Fruit fly (Drosophila melanogaster) whole organism, embryonic: Measurements from ENCODE around the gene mthl14.

Experiments
- Atf3 ChIP-seq: fragments of 200-800 bp; sonication (Bioruptor generic); optimal IDR thresholded peaks from 3 replicates; lab custom pipeline; 2016; ENCODE audit warnings: missing biosample characterization, missing genetic modification characterization
- BEAF-32 ChIP-seq: fragments of 200-800 bp; sonication (Bioruptor generic); optimal IDR thresholded peaks from 3 replicates; lab custom pipeline; 2017; ENCODE audit warnings: missing biosample characterization, missing genetic modification characterization, mild to moderate bottlenecking, moderate library complexity, missing genetic modification reagents
- CG10209 ChIP-seq: fragments of 200-800 bp; sonication (Bioruptor generic); optimal IDR thresholded peaks from 3 replicates; lab custom pipeline; 2017; ENCODE audit warnings: missing biosample characterization, mild to moderate bottlenecking, missing genetic modification characterization, missing genetic modification reagents
- CG11085 ChIP-seq: fragments of 200-800 bp; sonication (Bioruptor generic); IDR thresholded peaks from 2 replicates; pipeline ENCODE4 v1.3.6; 2022; ENCODE audit warnings: missing biosample characterization, missing genetic modification characterization
- CG15514 ChIP-seq: fragments of 200-800 bp; sonication (Bioruptor generic); optimal IDR thresholded peaks from 3 replicates; lab custom pipeline; 2017; ENCODE audit warnings: missing biosample characterization, missing genetic modification characterization, mild to moderate bottlenecking, moderate library complexity, missing genetic modification reagents
- CG17328 ChIP-seq: fragments of 200-800 bp; sonication (Bioruptor generic); IDR thresholded peaks from 2 replicates; pipeline ENCODE4 v1.3.6; 2022; ENCODE audit warnings: missing biosample characterization, missing genetic modification characterization
- CG17359 ChIP-seq: fragments of 200-800 bp; sonication (Bioruptor generic); optimal IDR thresholded peaks from 3 replicates; lab custom pipeline; 2018; ENCODE audit warnings: missing biosample characterization, mild to moderate bottlenecking, missing genetic modification characterization, moderate library complexity
- CG17912 ChIP-seq: fragments of 200-800 bp; sonication (Bioruptor generic); optimal IDR thresholded peaks from 2 replicates; lab custom pipeline; 2018; ENCODE audit warnings: missing biosample characterization, mild to moderate bottlenecking, missing genetic modification characterization
- CG1832 ChIP-seq: fragments of 200-800 bp; sonication (Bioruptor generic); optimal IDR thresholded peaks from 2 replicates; lab custom pipeline; 2017; ENCODE audit warnings: missing biosample characterization, mild to moderate bottlenecking, missing genetic modification characterization, inconsistent platforms
- CG2199 ChIP-seq: fragments of 200-800 bp; sonication (Bioruptor generic); IDR thresholded peaks from 3 replicates; pipeline ENCODE4 v1.3.6; 2022; ENCODE audit warnings: missing biosample characterization, missing genetic modification characterization
- CG4328 ChIP-seq: fragments of 200-800 bp; sonication (Bioruptor generic); optimal IDR thresholded peaks from 3 replicates; lab custom pipeline; 2017; ENCODE audit warnings: missing biosample characterization, missing genetic modification reagents, missing genetic modification characterization
- CG4617 ChIP-seq: fragments of 200-800 bp; sonication (Bioruptor generic); optimal IDR thresholded peaks from 3 replicates; lab custom pipeline; 2016; ENCODE audit warnings: missing biosample characterization, missing genetic modification characterization, borderline replicate concordance
- CG9609 ChIP-seq: fragments of 200-800 bp; sonication (Bioruptor generic); optimal IDR thresholded peaks from 3 replicates; lab custom pipeline; 2016; ENCODE audit warnings: missing biosample characterization, missing genetic modification characterization
- Dfd ChIP-seq, 2 experiments: fragments of >200 bp; optimal IDR thresholded peaks; 2 replicates each; lab custom pipeline; 2017; ENCODE audit warnings: missing biosample characterization in 2 of 2, missing genetic modification characterization in 2 of 2
- Dip3 ChIP-seq: fragments of 200-800 bp; sonication (Bioruptor generic); optimal IDR thresholded peaks from 3 replicates; lab custom pipeline; 2016; ENCODE audit warnings: missing biosample characterization, missing genetic modification characterization
- E2f1 ChIP-seq: fragments of 200-800 bp; sonication (Bioruptor generic); IDR thresholded peaks from 2 replicates; pipeline ENCODE4 v1.3.6; 2022; ENCODE audit warnings: missing biosample characterization, missing genetic modification characterization
- Ets97D ChIP-seq: fragments of 200-800 bp; sonication (Bioruptor generic); optimal IDR thresholded peaks from 3 replicates; lab custom pipeline; 2016; ENCODE audit warnings: missing biosample characterization, missing genetic modification characterization
- HLH54F ChIP-seq: fragments of 200-800 bp; sonication (Bioruptor generic); optimal IDR thresholded peaks from 3 replicates; lab custom pipeline; 2016; ENCODE audit warnings: missing biosample characterization, missing genetic modification characterization
- Meics ChIP-seq: fragments of 200-800 bp; sonication (Bioruptor generic); optimal IDR thresholded peaks from 2 replicates; lab custom pipeline; 2017; ENCODE audit warnings: missing biosample characterization, mild to moderate bottlenecking, missing genetic modification characterization
- Sin3A ChIP-seq: fragments of >200 bp; optimal IDR thresholded peaks from 2 replicates; lab custom pipeline; 2018
- Sry-β ChIP-seq: fragments of 200-800 bp; sonication (Bioruptor generic); optimal IDR thresholded peaks from 2 replicates; lab custom pipeline; 2018; ENCODE audit warnings: missing biosample characterization, mild to moderate bottlenecking, missing genetic modification characterization, moderate library complexity
- ac ChIP-seq: fragments of 200-800 bp; sonication (Bioruptor generic); optimal IDR thresholded peaks from 3 replicates; lab custom pipeline; 2017; ENCODE audit warnings: missing biosample characterization, mild to moderate bottlenecking, missing genetic modification characterization
- amos ChIP-seq: fragments of 200-800 bp; sonication (Bioruptor generic); IDR thresholded peaks from 2 replicates; pipeline ENCODE4 v1.3.6; 2022; ENCODE audit warnings: missing biosample characterization, missing genetic modification characterization; ENCODE audit not compliant: partially characterized antibody
- bbx ChIP-seq: fragments of 200-800 bp; sonication (Bioruptor generic); IDR thresholded peaks from 2 replicates; pipeline ENCODE4 v1.3.6; 2022; ENCODE audit warnings: missing biosample characterization, missing genetic modification characterization; ENCODE audit not compliant: partially characterized antibody
- cg ChIP-seq: fragments of 200-800 bp; sonication (Bioruptor generic); optimal IDR thresholded peaks from 3 replicates; lab custom pipeline; 2019; ENCODE audit warnings: missing biosample characterization, mild to moderate bottlenecking, missing genetic modification characterization, moderate library complexity
- en ChIP-seq: fragments of 200-800 bp; sonication (Bioruptor generic); optimal IDR thresholded peaks from 2 replicates; lab custom pipeline; 2016; ENCODE audit warnings: missing biosample characterization, missing genetic modification characterization
- fd64A ChIP-seq: fragments of 200-800 bp; sonication (Bioruptor generic); optimal IDR thresholded peaks from 3 replicates; lab custom pipeline; 2018; ENCODE audit warnings: missing biosample characterization, mild to moderate bottlenecking, missing genetic modification characterization
- ftz-f1 ChIP-seq: fragments of 200-800 bp; sonication (Bioruptor generic); optimal IDR thresholded peaks from 2 replicates; lab custom pipeline; 2016; ENCODE audit warnings: missing biosample characterization, missing genetic modification characterization
- gro ChIP-seq: fragments of 200-800 bp; sonication (Bioruptor generic); optimal IDR thresholded peaks from 2 replicates; lab custom pipeline; 2016; ENCODE audit warnings: missing biosample characterization, missing genetic modification characterization
- gsb ChIP-seq: fragments of 200-800 bp; sonication (Bioruptor generic); IDR thresholded peaks from 2 replicates; pipeline ENCODE4 v1.3.6; 2022; ENCODE audit warnings: missing biosample characterization, missing genetic modification characterization
- hkb ChIP-seq, 2 experiments: fragments of 200-800 bp in 1 of 2; fragments of >200 bp in 1 of 2; sonication (Bioruptor generic) in 1 of 2; IDR thresholded peaks in 1 of 2; optimal IDR thresholded peaks in 1 of 2; 2 replicates each; pipeline versions ENCODE4 v1.3.6 to Lab custom; 2017 to 2022; ENCODE audit warnings: missing biosample characterization in 1 of 2, missing genetic modification characterization in 1 of 2
- jumu ChIP-seq: fragments of 200-800 bp; sonication (Bioruptor generic); optimal IDR thresholded peaks from 3 replicates; lab custom pipeline; 2016; ENCODE audit warnings: missing biosample characterization, missing genetic modification characterization
- kah ChIP-seq: fragments of 200-800 bp; sonication (Bioruptor generic); optimal IDR thresholded peaks from 2 replicates; lab custom pipeline; 2018; ENCODE audit warnings: missing biosample characterization, mild to moderate bottlenecking, missing genetic modification characterization
- lab ChIP-seq: fragments of 200-800 bp; sonication (Bioruptor generic); optimal IDR thresholded peaks from 3 replicates; lab custom pipeline; 2017; ENCODE audit warnings: missing biosample characterization, missing genetic modification characterization, mild to moderate bottlenecking, moderate library complexity, missing genetic modification reagents
- luna ChIP-seq: fragments of 200-800 bp; sonication (Bioruptor generic); optimal IDR thresholded peaks from 2 replicates; lab custom pipeline; 2016; ENCODE audit warnings: missing biosample characterization, missing genetic modification characterization
- org-1 ChIP-seq: fragments of 200-800 bp; sonication (Bioruptor generic); optimal IDR thresholded peaks from 2 replicates; lab custom pipeline; 2017; ENCODE audit warnings: missing biosample characterization, missing genetic modification characterization
- pan ChIP-seq, 4 experiments: fragments of >200 bp in 3 of 4; fragments of 200-800 bp in 1 of 4; sonication (Bioruptor generic) in 1 of 4; optimal IDR thresholded peaks in 3 of 4; IDR thresholded peaks in 1 of 4; 2 replicates each; pipeline versions ENCODE4 v1.3.6 to Lab custom; 2017 to 2022; ENCODE audit warnings: missing biosample characterization in 2 of 4, missing genetic modification characterization in 2 of 4, mixed read lengths in 1 of 4
- pb ChIP-seq: fragments of 200-800 bp; sonication (Bioruptor generic); optimal IDR thresholded peaks from 3 replicates; lab custom pipeline; 2016; ENCODE audit warnings: missing biosample characterization, missing genetic modification characterization
- peb ChIP-seq: fragments of 200-800 bp; sonication (Bioruptor generic); IDR thresholded peaks from 2 replicates; pipeline ENCODE4 v1.3.6; 2022; ENCODE audit warnings: missing biosample characterization, missing genetic modification characterization
- pzg ChIP-seq: fragments of 200-800 bp; sonication (Bioruptor generic); optimal IDR thresholded peaks from 3 replicates; lab custom pipeline; 2018; ENCODE audit warnings: missing biosample characterization, mild to moderate bottlenecking, missing genetic modification characterization, moderate library complexity
- sens ChIP-seq: fragments of 200-800 bp; sonication (Bioruptor generic); peaks from one replicate; lab custom pipeline; 2016; ENCODE audit warnings: missing biosample characterization, missing genetic modification characterization
- sna ChIP-seq: fragments of 200-800 bp; sonication (Bioruptor generic); IDR thresholded peaks from 2 replicates; pipeline ENCODE4 v1.3.6; 2022; ENCODE audit warnings: missing biosample characterization, missing genetic modification characterization; ENCODE audit not compliant: partially characterized antibody
- sug ChIP-seq: fragments of 200-800 bp; optimal IDR thresholded peaks from 2 replicates; lab custom pipeline; 2019; ENCODE audit warnings: missing biosample characterization, mild to moderate bottlenecking, missing genetic modification characterization, moderate library complexity
- tll ChIP-seq, 2 experiments: fragments of 200-800 bp in 1 of 2; fragments of >200 bp in 1 of 2; sonication (Bioruptor generic) in 1 of 2; optimal IDR thresholded peaks; 2 replicates each; lab custom pipeline; 2017 to 2019; ENCODE audit warnings: missing biosample characterization in 2 of 2, missing genetic modification characterization in 2 of 2, mild to moderate bottlenecking in 1 of 2, moderate library complexity in 1 of 2
- trh ChIP-seq: fragments of 200-800 bp; sonication (Bioruptor generic); optimal IDR thresholded peaks from 2 replicates; lab custom pipeline; 2016; ENCODE audit warnings: missing biosample characterization, missing genetic modification characterization
- unc-4 ChIP-seq: fragments of 200-800 bp; sonication (Bioruptor generic); IDR thresholded peaks from 2 replicates; pipeline ENCODE4 v1.3.6; 2022; ENCODE audit warnings: missing biosample characterization, missing genetic modification characterization; ENCODE audit not compliant: partially characterized antibody
- z ChIP-seq: fragments of 200-800 bp; sonication (Bioruptor generic); IDR thresholded peaks from 3 replicates; pipeline ENCODE4 v1.3.6; 2022; ENCODE audit warnings: missing biosample characterization, missing genetic modification characterization
- zfh2 ChIP-seq: fragments of 200-800 bp; sonication (Bioruptor generic); optimal IDR thresholded peaks from 2 replicates; lab custom pipeline; 2016; ENCODE audit warnings: missing biosample characterization, missing genetic modification characterization

The mthl14 gene

dm6 chr3L:246644-247199, 569 bp upstream of the mthl14 start (continued):
- peak; percentile 36 for TF ChIP-seq pb (GFP tag; lab: Kevin White, UChicago)
- peak; percentile 79 for TF ChIP-seq sens
- TF ChIP-seq org-1 (GFP tag; lab: Kevin White, UChicago) = no peak
- TF ChIP-seq CG11085 (GFP tag; lab: Robert Waterston, UW) = peak; percentile 17; the same call in 1 of the 2 replicates
- no peak for TF ChIP-seq Sry-β
- peak; percentile 53 for TF ChIP-seq Atf3 (GFP tag; lab: Kevin White, UChicago)
- no peak for TF ChIP-seq fd64A
- peak; percentile 34 for TF ChIP-seq Dip3
- TF ChIP-seq Dfd (GFP tag; optimal IDR thresholded peaks at IDR 0.05; lab: Kevin White, UChicago) = no peak
- no peak for TF ChIP-seq sug (tag; lab: Kevin White, UChicago)
- peak; percentile 76 for TF ChIP-seq CG15514 (GFP tag; lab: Kevin White, UChicago)
- TF ChIP-seq sna (GFP tag; lab: Robert Waterston, UW) = peak; percentile 51; the same call in 1 of the 2 replicates
- TF ChIP-seq cg (GFP tag; lab: Kevin White, UChicago) = peak; percentile 85
- TF ChIP-seq jumu = peak; percentile 42
- no peak for TF ChIP-seq luna
- no peak for TF ChIP-seq CG17359 (tag; lab: Kevin White, UChicago)
- peak; percentile 46 for TF ChIP-seq ftz-f1 (GFP tag; lab: Kevin White, UChicago)
- peak; percentile 9 for TF ChIP-seq Sin3A (lab: Kevin White, UChicago)
- peak; percentile 54 for TF ChIP-seq CG9609 (GFP tag; lab: Kevin White, UChicago)
- no peak for TF ChIP-seq CG1832 (GFP tag; lab: Kevin White, UChicago)
- no peak for TF ChIP-seq kah
- peak; percentile 97 for TF ChIP-seq Ets97D
- TF ChIP-seq tll (GFP tag; optimal IDR thresholded peaks at IDR 0.05; lab: Kevin White, UChicago) = no peak
- peak; percentile 67 for TF ChIP-seq CG17912 (GFP tag; lab: Kevin White, UChicago)
- TF ChIP-seq zfh2 = peak; percentile 43
- peak; percentile 36 for TF ChIP-seq en
- TF ChIP-seq CG10209 (GFP tag; lab: Kevin White, UChicago) = peak; percentile 39
- peak; percentile 94 for TF ChIP-seq CG4617 (GFP tag; lab: Kevin White, UChicago)
- TF ChIP-seq CG4328 (GFP tag; lab: Kevin White, UChicago) = no peak
- no peak for TF ChIP-seq peb (GFP tag; lab: Robert Waterston, UW)
- no peak for TF ChIP-seq z (GFP tag; lab: Robert Waterston, UW)
- TF ChIP-seq BEAF-32 (GFP tag; lab: Kevin White, UChicago) = peak; percentile 68
- peak; percentile 66; the same call in 1 of the 2 replicates for TF ChIP-seq amos (GFP tag; lab: Robert Waterston, UW)
- TF ChIP-seq unc-4 (GFP tag; lab: Robert Waterston, UW) = peak; percentile 54
- TF ChIP-seq pzg (GFP tag; lab: Kevin White, UChicago) = peak; percentile 92
- TF ChIP-seq trh (GFP tag; lab: Kevin White, UChicago) = no peak
- no peak for TF ChIP-seq pan (optimal IDR thresholded peaks at IDR 0.05; lab: Kevin White, UChicago)
- TF ChIP-seq pan (GFP tag; optimal IDR thresholded peaks at IDR 0.05 in 1 of 2, IDR thresholded peaks at IDR 0.05 in 1 of 2) = peak in 1 of 2 experiments; percentile 28
- peak; percentile 47; the same call in 1 of the 2 replicates for TF ChIP-seq E2f1 (GFP tag; lab: Robert Waterston, UW)
- TF ChIP-seq hkb (optimal IDR thresholded peaks at IDR 0.05; lab: Kevin White, UChicago) = no peak
- TF ChIP-seq hkb (GFP tag; IDR thresholded peaks at IDR 0.05; lab: Robert Waterston, UW) = peak; percentile 13; the same call in 1 of the 2 replicates
- TF ChIP-seq ac (GFP tag; lab: Kevin White, UChicago) = no peak
- TF ChIP-seq gro (GFP tag; lab: Kevin White, UChicago) = peak; percentile 70
- no peak for TF ChIP-seq lab (GFP tag; lab: Kevin White, UChicago)
- TF ChIP-seq gsb = peak; percentile 45; the same call in 1 of the 2 replicates
- TF ChIP-seq CG17328 (GFP tag; lab: Robert Waterston, UW) = no peak
- TF ChIP-seq HLH54F (GFP tag; lab: Kevin White, UChicago) = peak; percentile 36
- TF ChIP-seq Meics = no peak
- 0 out of 3 replicates have a peak, but pooled peaks have one; percentile 50 for TF ChIP-seq CG2199 (GFP tag; lab: Robert Waterston, UW)
- TF ChIP-seq bbx (GFP tag; lab: Robert Waterston, UW) = peak; percentile 73
